Worm (Caenorhabditis elegans): ENCODE measurements around the gene fbxa-179.

Gene fbxa-179

ce11 chrX:14424673-14425072 lies 12.0 kb upstream of the fbxa-179 start, which contains the start of gene F23D12.11:
Gene F23D12.11, minus strand, starts transcription at chrX:14424751.
- no peak for TF ChIP-seq ceh-83 (GFP tag; optimal IDR thresholded peaks at IDR 0.05)
- no peak for TF ChIP-seq nhr-12 (tag; optimal IDR thresholded peaks at IDR 0.05)
- no peak for TF ChIP-seq M03D4.4 (tag; optimal IDR thresholded peaks at IDR 0.05)
- no peak for TF ChIP-seq blmp-1 (tag; optimal IDR thresholded peaks at IDR 0.05)
- TF ChIP-seq cnd-1 (tag; optimal IDR thresholded peaks at IDR 0.05) = no peak
- no peak for TF ChIP-seq lin-13 (tag; optimal IDR thresholded peaks at IDR 0.05)
- TF ChIP-seq bed-3 (GFP tag; optimal IDR thresholded peaks at IDR 0.05) = no peak
- no peak for TF ChIP-seq flh-1 (GFP tag; optimal IDR thresholded peaks at IDR 0.05)
- TF ChIP-seq lsy-2 (tag; optimal IDR thresholded peaks at IDR 0.05) = no peak
- TF ChIP-seq pha-4 (tag; optimal IDR thresholded peaks at IDR 0.05) = no peak
- no peak for TF ChIP-seq drap-1 (GFP tag; optimal IDR thresholded peaks at IDR 0.05)
- TF ChIP-seq unc-120 (tag; optimal IDR thresholded peaks at IDR 0.05; ENCODE audit: poor library complexity, severe bottlenecking) = no peak
- TF ChIP-seq ceh-39 (tag; optimal IDR thresholded peaks at IDR 0.05) = no peak
- no peak for TF ChIP-seq nhr-237 (tag; optimal IDR thresholded peaks at IDR 0.05)
- TF ChIP-seq zip-8 (tag; optimal IDR thresholded peaks at IDR 0.05) = no peak
- no peak for TF ChIP-seq ztf-11 (tag; optimal IDR thresholded peaks at IDR 0.05)
- TF ChIP-seq mep-1 (tag; optimal IDR thresholded peaks at IDR 0.05) = no peak

ce11 chrX:14424186-14424585 lies 11.5 kb upstream of the fbxa-179 start:
- no peak for TF ChIP-seq nhr-12 (tag; optimal IDR thresholded peaks at IDR 0.05)
- TF ChIP-seq flh-1 (GFP tag; optimal IDR thresholded peaks at IDR 0.05) = no peak
- no peak for TF ChIP-seq bed-3 (GFP tag; optimal IDR thresholded peaks at IDR 0.05)
- TF ChIP-seq sptf-1 (tag; optimal IDR thresholded peaks at IDR 0.05) = no peak
- no peak for TF ChIP-seq blmp-1 (tag; optimal IDR thresholded peaks at IDR 0.05)
- no peak for TF ChIP-seq unc-62 (GFP tag; optimal IDR thresholded peaks at IDR 0.05)
- no peak for TF ChIP-seq ceh-39 (tag; optimal IDR thresholded peaks at IDR 0.05)

DNA sequence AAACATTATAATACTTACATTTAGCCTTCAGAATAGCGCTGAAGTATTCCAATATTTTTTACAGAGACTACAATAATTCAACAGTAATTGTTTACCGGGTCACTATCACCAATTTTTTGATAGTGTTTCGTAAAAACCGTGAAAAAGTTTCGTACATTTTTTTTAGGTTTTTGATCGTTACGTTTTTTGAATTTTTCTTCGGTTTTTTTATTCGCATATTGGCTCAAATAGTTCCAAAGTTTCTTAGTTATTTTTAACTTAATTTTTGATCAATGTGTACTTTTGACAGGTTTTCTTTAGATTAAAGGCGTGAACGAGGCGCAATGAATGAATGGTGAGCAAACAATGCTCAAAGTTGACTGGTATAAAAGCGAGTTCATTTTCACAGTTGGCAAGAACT lies 10.4 kb upstream of the fbxa-179 start, which contains the start of gene fipr-3:
Gene fipr-3, plus strand, starts transcription at position 301 of the 400 bp plus-strand sequence.
- no peak for TF ChIP-seq drap-1 (GFP tag; optimal IDR thresholded peaks at IDR 0.05)
- no peak for TF ChIP-seq mab-5 (tag; optimal IDR thresholded peaks at IDR 0.05)
- TF ChIP-seq unc-39 (tag; optimal IDR thresholded peaks at IDR 0.05) = no peak
- no peak for TF ChIP-seq unc-120 (tag; optimal IDR thresholded peaks at IDR 0.05; ENCODE audit: poor library complexity, severe bottlenecking)
- TF ChIP-seq unc-62 (GFP tag; optimal IDR thresholded peaks at IDR 0.05) = no peak
- TF ChIP-seq elt-1 (tag; optimal IDR thresholded peaks at IDR 0.05; ENCODE audit: borderline replicate concordance, insufficient read depth) = no peak
- TF ChIP-seq lin-13 (tag; optimal IDR thresholded peaks at IDR 0.05) = no peak
- no peak for TF ChIP-seq snpc-4 (tag; optimal IDR thresholded peaks at IDR 0.05)
- TF ChIP-seq flh-1 (GFP tag; optimal IDR thresholded peaks at IDR 0.05) = no peak
- no peak for TF ChIP-seq nhr-12 (tag; optimal IDR thresholded peaks at IDR 0.05)
- TF ChIP-seq tbx-8 (GFP tag; optimal IDR thresholded peaks at IDR 0.05) = no peak
- TF ChIP-seq bed-3 (GFP tag; optimal IDR thresholded peaks at IDR 0.05) = no peak
- no peak for TF ChIP-seq lin-32 (GFP tag; optimal IDR thresholded peaks at IDR 0.05)
- no peak for TF ChIP-seq ztf-11 (tag; optimal IDR thresholded peaks at IDR 0.05)

DNA sequence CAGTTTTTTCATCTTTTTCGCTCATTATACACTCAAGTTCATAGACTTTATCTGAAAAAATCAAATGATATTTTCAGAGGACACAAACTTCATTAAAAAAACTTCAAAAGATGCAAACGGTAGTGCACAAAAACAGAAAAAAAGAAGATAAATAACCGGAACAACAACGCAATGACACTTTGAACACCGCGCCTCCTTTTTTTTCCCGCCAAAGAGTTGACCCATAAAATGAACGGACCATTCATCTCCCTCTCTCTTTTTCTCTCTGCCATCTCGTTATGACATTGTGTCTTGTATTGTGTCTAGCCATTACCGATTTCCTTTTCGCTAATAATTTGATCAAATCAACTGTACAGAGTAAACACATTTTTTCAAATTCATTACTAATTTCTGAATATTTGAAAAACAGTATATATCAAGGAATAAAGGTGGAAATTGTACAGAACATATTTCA lies 8.9 kb upstream of the fbxa-179 start, which contains the start of gene F23D12.2:
Gene F23D12.2, minus strand, starts transcription at position 51 of the 454 bp plus-strand sequence.
- TF ChIP-seq unc-39 (tag; optimal IDR thresholded peaks at IDR 0.05) = no peak

DNA sequence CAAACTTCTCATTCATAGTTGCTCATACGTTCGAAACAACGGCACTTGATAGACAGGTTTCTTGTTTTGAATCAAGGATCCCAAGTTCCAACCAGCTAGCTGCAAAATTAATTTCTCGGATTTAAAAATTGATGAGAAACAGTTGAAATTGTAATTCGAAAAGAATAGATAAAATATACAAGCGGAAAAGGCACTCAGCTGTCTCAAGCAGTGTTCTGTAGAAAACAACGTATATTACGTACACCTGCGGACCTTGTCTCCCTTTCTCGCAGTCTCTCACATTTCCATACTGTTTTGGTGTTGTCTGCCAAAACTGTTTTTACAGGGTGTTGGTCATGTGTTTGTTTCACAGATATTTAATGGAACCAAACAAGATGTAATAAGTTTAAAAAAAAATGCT lies 3.0 kb upstream of the fbxa-179 start, which contains the start of gene F23D12.10:
Gene F23D12.10, minus strand, starts transcription at position 101 of the 400 bp plus-strand sequence.
- TF ChIP-seq tbx-8 (GFP tag; optimal IDR thresholded peaks at IDR 0.05) = no peak

ce11 chrX:14405817-14406216 lies 6.9 kb downstream of the fbxa-179 start, which contains the start of gene frpr-17:
Gene frpr-17, plus strand, starts transcription at chrX:14406117.
- TF ChIP-seq blmp-1 (tag; optimal IDR thresholded peaks at IDR 0.05) (no peak), unc-39 (tag; optimal IDR thresholded peaks at IDR 0.05) (no peak), bed-3 (GFP tag; optimal IDR thresholded peaks at IDR 0.05) (no peak), ceh-83 (GFP tag; optimal IDR thresholded peaks at IDR 0.05) (no peak), M03D4.4 (tag; optimal IDR thresholded peaks at IDR 0.05) (no peak)

DNA sequence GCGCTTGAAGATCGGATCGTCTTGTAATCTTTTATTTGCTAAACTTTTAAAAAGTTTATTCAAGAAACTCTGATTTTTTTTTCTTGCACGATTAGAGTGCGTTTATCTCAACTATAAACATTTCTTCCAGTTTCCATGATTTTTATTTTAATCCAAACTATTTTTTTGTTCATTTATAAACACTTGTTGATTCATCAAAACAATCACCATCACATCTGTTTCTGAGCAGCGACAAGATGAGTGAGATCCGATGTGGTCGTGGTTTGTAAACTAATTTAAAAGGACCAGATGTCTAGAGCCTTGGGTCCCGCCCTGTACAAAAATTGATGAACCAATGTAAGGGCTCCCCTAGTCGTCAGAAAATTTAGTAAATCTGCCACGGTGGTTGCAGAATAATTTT lies 11.4 kb downstream of the fbxa-179 start:
- TF ChIP-seq lin-32 (GFP tag; optimal IDR thresholded peaks at IDR 0.05) (no peak), elt-1 (tag; optimal IDR thresholded peaks at IDR 0.05; ENCODE audit: borderline replicate concordance, insufficient read depth) (no peak), zip-8 (tag; optimal IDR thresholded peaks at IDR 0.05) (no peak), unc-62 (GFP tag; optimal IDR thresholded peaks at IDR 0.05) (no peak), ham-2 (GFP tag; optimal IDR thresholded peaks at IDR 0.05) (no peak), ces-1 (GFP tag; optimal IDR thresholded peaks at IDR 0.05) (no peak), sptf-1 (tag; optimal IDR thresholded peaks at IDR 0.05) (no peak), ceh-39 (tag; optimal IDR thresholded peaks at IDR 0.05) (no peak), sem-2 (GFP tag; optimal IDR thresholded peaks at IDR 0.05) (no peak), ceh-83 (GFP tag; optimal IDR thresholded peaks at IDR 0.05) (no peak), hlh-1 (tag; optimal IDR thresholded peaks at IDR 0.05) (no peak), unc-120 (tag; optimal IDR thresholded peaks at IDR 0.05; ENCODE audit: poor library complexity, severe bottlenecking) (no peak), bed-3 (GFP tag; optimal IDR thresholded peaks at IDR 0.05) (no peak), cnd-1 (tag; optimal IDR thresholded peaks at IDR 0.05) (no peak), ceh-43 (GFP tag; optimal IDR thresholded peaks at IDR 0.05) (no peak), nhr-76 (tag; optimal IDR thresholded peaks at IDR 0.05) (no peak)
